Worm (Caenorhabditis elegans) whole organism, L3 larva: Measurements from ENCODE around the gene ram-2.

Source experiments
- ama-1 ChIP-seq: fragments of 150-350 bp; optimal IDR thresholded peaks from 2 replicates; lab custom pipeline; 2018
- ceh-9 ChIP-seq: sonication (generic microtip); optimal IDR thresholded peaks from 2 replicates; lab custom pipeline; 2018; ENCODE audit warnings: missing biosample characterization, missing genetic modification characterization
- fkh-10 ChIP-seq: sonication (generic microtip); optimal IDR thresholded peaks from 2 replicates; lab custom pipeline; 2017; ENCODE audit warnings: missing biosample characterization, missing genetic modification reagents, missing genetic modification characterization
- lin-15B ChIP-seq: fragments of 150-350 bp; optimal IDR thresholded peaks from 2 replicates; lab custom pipeline; 2014; ENCODE audit warnings: missing biosample characterization, missing genetic modification characterization
- lsy-12 ChIP-seq: sonication (generic microtip); optimal IDR thresholded peaks from 2 replicates; lab custom pipeline; 2016; ENCODE audit warnings: mild to moderate bottlenecking, missing genetic modification characterization, missing compliant biosample characterization
- mdl-1 ChIP-seq: fragments of 150-350 bp; optimal IDR thresholded peaks from 2 replicates; lab custom pipeline; 2014; ENCODE audit warnings: missing biosample characterization, missing genetic modification characterization
- nhr-237 ChIP-seq: fragments of 150-350 bp; optimal IDR thresholded peaks from 2 replicates; lab custom pipeline; 2014; ENCODE audit warnings: missing biosample characterization, missing genetic modification characterization
- nhr-28 ChIP-seq: fragments of 150-350 bp; optimal IDR thresholded peaks from 2 replicates; lab custom pipeline; 2014; ENCODE audit warnings: missing biosample characterization, missing genetic modification characterization
- nhr-67 ChIP-seq: fragments of 150-350 bp; optimal IDR thresholded peaks from 2 replicates; lab custom pipeline; 2014; ENCODE audit warnings: missing biosample characterization, missing genetic modification characterization
- pqm-1 ChIP-seq: fragments of 150-350 bp; optimal IDR thresholded peaks from 2 replicates; lab custom pipeline; 2017; ENCODE audit warnings: missing biosample characterization, missing genetic modification characterization, inconsistent platforms
- ztf-11 ChIP-seq: fragments of 150-350 bp; optimal IDR thresholded peaks from 2 replicates; lab custom pipeline; 2014; ENCODE audit warnings: missing biosample characterization, missing genetic modification characterization

DNA sequence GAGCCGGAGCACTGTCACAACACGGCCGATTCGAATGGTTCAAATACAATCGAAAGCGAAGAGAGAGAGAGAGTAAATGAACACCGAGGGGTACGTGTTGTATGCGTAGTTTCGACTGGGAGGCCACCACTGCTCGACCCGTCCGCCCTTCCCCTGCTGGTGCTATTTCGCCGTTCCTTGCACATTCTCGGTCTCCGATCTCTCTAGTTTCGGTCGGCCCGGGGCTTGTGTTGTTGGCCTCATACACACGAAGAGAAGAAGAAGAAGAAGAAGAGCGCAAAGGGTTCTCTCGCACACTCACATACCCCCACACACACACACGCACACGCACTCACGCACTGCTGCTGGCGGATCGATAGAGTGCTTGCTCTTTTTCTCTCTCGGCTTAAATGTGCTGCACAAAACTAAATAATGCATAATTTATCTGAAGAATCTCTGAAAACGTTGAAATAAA, 26.2 kb upstream of the ram-2 start:
- peak; percentile 71 for TF ChIP-seq pqm-1 (tag; lab: Kevin White, UChicago)
- no peak for TF ChIP-seq ama-1 (lab: Kevin White, UChicago)
- peak; percentile 31 for TF ChIP-seq lsy-12 (tag; lab: Kevin White, UChicago)
- peak; percentile 67 for TF ChIP-seq lin-15B
- no peak for TF ChIP-seq nhr-237 (tag; lab: Kevin White, UChicago)
- TF ChIP-seq nhr-67 (tag; lab: Kevin White, UChicago), result no peak
- peak; percentile 45 for TF ChIP-seq fkh-10 (GFP tag; lab: Kevin White, UChicago)
- TF ChIP-seq ztf-11 (tag; lab: Kevin White, UChicago), result peak; percentile 18
- no peak for TF ChIP-seq nhr-28 (tag; lab: Kevin White, UChicago)
- no peak for TF ChIP-seq mdl-1 (tag; lab: Kevin White, UChicago)
- TF ChIP-seq ceh-9 (tag; lab: Kevin White, UChicago), result no peak
